Fruit fly (Drosophila melanogaster) whole organism, embryonic: ENCODE measurements around the gene CG5776.

Source experiments
- Aef1 ChIP-seq: fragments of 200-800 bp; sonication (Bioruptor generic); IDR thresholded peaks from 3 replicates; pipeline ENCODE4 v1.3.6; 2022; ENCODE audit warnings: missing biosample characterization, missing genetic modification characterization
- BEAF-32 ChIP-seq: fragments of 200-800 bp; sonication (Bioruptor generic); optimal IDR thresholded peaks from 3 replicates; lab custom pipeline; 2017; ENCODE audit warnings: missing biosample characterization, missing genetic modification characterization, mild to moderate bottlenecking, moderate library complexity, missing genetic modification reagents
- Bdp1 ChIP-seq: fragments of 200-800 bp; sonication (Bioruptor generic); optimal IDR thresholded peaks from 3 replicates; lab custom pipeline; 2016; ENCODE audit warnings: missing biosample characterization, missing genetic modification characterization
- Blimp-1 ChIP-seq: fragments of 200-800 bp; sonication (Bioruptor generic); optimal IDR thresholded peaks from 3 replicates; lab custom pipeline; 2018; ENCODE audit warnings: missing biosample characterization, missing genetic modification characterization, mild to moderate bottlenecking, moderate library complexity, missing genetic modification reagents
- CG10209 ChIP-seq: fragments of 200-800 bp; sonication (Bioruptor generic); optimal IDR thresholded peaks from 3 replicates; lab custom pipeline; 2017; ENCODE audit warnings: missing biosample characterization, mild to moderate bottlenecking, missing genetic modification characterization, missing genetic modification reagents
- CG10543 ChIP-seq: fragments of 200-800 bp; sonication (Bioruptor generic); optimal IDR thresholded peaks from 3 replicates; lab custom pipeline; 2017; ENCODE audit warnings: missing biosample characterization, mild to moderate bottlenecking, missing genetic modification characterization, moderate library complexity
- CG13894 ChIP-seq: fragments of 200-800 bp; sonication (Bioruptor generic); optimal IDR thresholded peaks from 3 replicates; lab custom pipeline; 2018; ENCODE audit warnings: missing biosample characterization, mild to moderate bottlenecking, missing genetic modification characterization, moderate library complexity
- CG14710 ChIP-seq: fragments of 200-800 bp; sonication (Bioruptor generic); optimal IDR thresholded peaks from 3 replicates; lab custom pipeline; 2019; ENCODE audit warnings: missing biosample characterization, mild to moderate bottlenecking, missing genetic modification characterization, moderate library complexity
- CG15479 ChIP-seq: fragments of 200-800 bp; sonication (Bioruptor generic); optimal IDR thresholded peaks from 3 replicates; lab custom pipeline; 2019; ENCODE audit warnings: missing biosample characterization, mild to moderate bottlenecking, missing genetic modification characterization, moderate library complexity
- CG15514 ChIP-seq: fragments of 200-800 bp; sonication (Bioruptor generic); optimal IDR thresholded peaks from 3 replicates; lab custom pipeline; 2017; ENCODE audit warnings: missing biosample characterization, missing genetic modification characterization, mild to moderate bottlenecking, moderate library complexity, missing genetic modification reagents
- CG1603 ChIP-seq: fragments of 200-800 bp; sonication (Bioruptor generic); optimal IDR thresholded peaks from 2 replicates; lab custom pipeline; 2019; ENCODE audit warnings: missing biosample characterization, mild to moderate bottlenecking, missing genetic modification characterization, moderate library complexity
- CG18476 ChIP-seq: fragments of 200-800 bp; sonication (Bioruptor generic); optimal IDR thresholded peaks from 2 replicates; lab custom pipeline; 2016; ENCODE audit warnings: missing biosample characterization, mild to moderate bottlenecking, missing genetic modification characterization
- CG2199 ChIP-seq: fragments of 200-800 bp; sonication (Bioruptor generic); IDR thresholded peaks from 3 replicates; pipeline ENCODE4 v1.3.6; 2022; ENCODE audit warnings: missing biosample characterization, missing genetic modification characterization
- CG31441 ChIP-seq: fragments of 200-800 bp; sonication (Bioruptor generic); IDR thresholded peaks from 2 replicates; pipeline ENCODE4 v1.3.6; 2022; ENCODE audit warnings: missing biosample characterization, missing genetic modification characterization
- CG3163 ChIP-seq: fragments of 200-800 bp; sonication (Bioruptor generic); optimal IDR thresholded peaks from 3 replicates; lab custom pipeline; 2016; ENCODE audit warnings: missing biosample characterization, missing genetic modification characterization
- CG4730 ChIP-seq: fragments of 200-800 bp; sonication (Bioruptor generic); IDR thresholded peaks from 2 replicates; pipeline ENCODE4 v1.3.6; 2022; ENCODE audit warnings: missing biosample characterization, missing genetic modification characterization
- CG7839 ChIP-seq: fragments of 200-800 bp; sonication (Bioruptor generic); optimal IDR thresholded peaks from 3 replicates; lab custom pipeline; 2018; ENCODE audit warnings: missing biosample characterization, mild to moderate bottlenecking, missing genetic modification characterization, moderate library complexity
- CG7987 ChIP-seq: fragments of 200-800 bp; sonication (Bioruptor generic); optimal IDR thresholded peaks from 2 replicates; lab custom pipeline; 2018; ENCODE audit warnings: missing biosample characterization, mild to moderate bottlenecking, missing genetic modification characterization, moderate library complexity
- CG8944 ChIP-seq: fragments of 200-800 bp; sonication (Bioruptor generic); optimal IDR thresholded peaks from 3 replicates; lab custom pipeline; 2016; ENCODE audit warnings: missing biosample characterization, missing genetic modification characterization
- D ChIP-seq, 2 experiments: fragments of 200-800 bp in 1 of 2; fragments of >200 bp in 1 of 2; sonication (Bioruptor generic) in 1 of 2; optimal IDR thresholded peaks; 2 replicates in 1 of 2; 3 replicates in 1 of 2; lab custom pipeline; 2017; ENCODE audit warnings: mild to moderate bottlenecking in 1 of 2, missing biosample characterization in 1 of 2, missing genetic modification characterization in 1 of 2, missing genetic modification reagents in 1 of 2
- Deaf1 ChIP-seq: fragments of 200-800 bp; optimal IDR thresholded peaks from 3 replicates; lab custom pipeline; 2019; ENCODE audit warnings: missing biosample characterization, mild to moderate bottlenecking, missing genetic modification characterization, moderate library complexity
- Dip2 ChIP-seq: fragments of 200-800 bp; sonication (Bioruptor generic); IDR thresholded peaks from 2 replicates; pipeline ENCODE4 v1.3.6; 2022; ENCODE audit warnings: missing biosample characterization, missing genetic modification characterization
- Jarid2 ChIP-seq: fragments of 200-800 bp; sonication (Bioruptor generic); optimal IDR thresholded peaks from 3 replicates; lab custom pipeline; 2017; ENCODE audit warnings: mild to moderate bottlenecking, missing biosample characterization, missing genetic modification reagents, missing genetic modification characterization
- Mad ChIP-seq: fragments of 200-800 bp; sonication (Bioruptor generic); optimal IDR thresholded peaks from 2 replicates; lab custom pipeline; 2016; ENCODE audit warnings: missing biosample characterization, missing genetic modification characterization
- Nf-YC ChIP-seq: fragments of 200-800 bp; optimal IDR thresholded peaks from 3 replicates; lab custom pipeline; 2019; ENCODE audit warnings: missing biosample characterization, mild to moderate bottlenecking, missing genetic modification characterization, moderate library complexity
- Opbp ChIP-seq: fragments of 200-800 bp; sonication (Bioruptor generic); IDR thresholded peaks from 3 replicates; pipeline ENCODE4 v1.3.6; 2022; ENCODE audit warnings: missing biosample characterization, missing genetic modification characterization; ENCODE audit not compliant: partially characterized antibody
- Scr ChIP-seq: fragments of 200-800 bp; sonication (Bioruptor generic); IDR thresholded peaks from 2 replicates; pipeline ENCODE4 v1.3.6; 2022; ENCODE audit warnings: missing biosample characterization, missing genetic modification characterization; ENCODE audit not compliant: partially characterized antibody
- Spps ChIP-seq: fragments of 200-800 bp; sonication (Bioruptor generic); optimal IDR thresholded peaks from 2 replicates; lab custom pipeline; 2018; ENCODE audit warnings: missing biosample characterization, mild to moderate bottlenecking, missing genetic modification characterization
- Trl ChIP-seq, 3 experiments: fragments of >200 bp in 2 of 3; fragments of 200-800 bp in 1 of 3; sonication (Bioruptor generic) in 1 of 3; optimal IDR thresholded peaks; 2 replicates in 1 of 3; 3 replicates in 2 of 3; lab custom pipeline; 2016 to 2017; ENCODE audit warnings: missing biosample characterization in 1 of 3, missing genetic modification characterization in 1 of 3
- YL-1 ChIP-seq: fragments of 200-800 bp; sonication (Bioruptor generic); optimal IDR thresholded peaks from 3 replicates; lab custom pipeline; 2017; ENCODE audit warnings: missing biosample characterization, mild to moderate bottlenecking, missing genetic modification characterization
- dan ChIP-seq: fragments of 200-800 bp; sonication (Bioruptor generic); IDR thresholded peaks from 2 replicates; pipeline ENCODE4 v1.3.6; 2022; ENCODE audit warnings: missing biosample characterization, missing genetic modification characterization
- dati ChIP-seq: fragments of 200-800 bp; sonication (Bioruptor generic); IDR thresholded peaks from 2 replicates; pipeline ENCODE4 v1.3.6; 2022; ENCODE audit warnings: missing biosample characterization, missing genetic modification characterization
- ems ChIP-seq: fragments of 200-800 bp; sonication (Bioruptor generic); optimal IDR thresholded peaks from 3 replicates; lab custom pipeline; 2016; ENCODE audit warnings: missing biosample characterization, missing genetic modification characterization
- esg ChIP-seq: fragments of 200-800 bp; sonication (Bioruptor generic); conservative IDR thresholded peaks from 2 replicates; pipeline ENCODE4 v1.3.6; 2022; ENCODE audit warnings: missing biosample characterization, missing genetic modification characterization
- fd64A ChIP-seq: fragments of 200-800 bp; sonication (Bioruptor generic); optimal IDR thresholded peaks from 3 replicates; lab custom pipeline; 2018; ENCODE audit warnings: missing biosample characterization, mild to moderate bottlenecking, missing genetic modification characterization
- jigr1 ChIP-seq: fragments of 200-800 bp; sonication (Bioruptor generic); IDR thresholded peaks from 3 replicates; pipeline ENCODE4 v1.3.6; 2022; ENCODE audit warnings: missing biosample characterization, missing genetic modification characterization
- kni ChIP-seq: fragments of 200-800 bp; sonication (Bioruptor generic); optimal IDR thresholded peaks from 3 replicates; lab custom pipeline; 2017; ENCODE audit warnings: mild to moderate bottlenecking, missing biosample characterization, missing genetic modification reagents, missing genetic modification characterization
- pho ChIP-seq: fragments of 200-800 bp; sonication (Bioruptor generic); optimal IDR thresholded peaks from 2 replicates; lab custom pipeline; 2016; ENCODE audit warnings: missing biosample characterization, missing genetic modification characterization
- pzg ChIP-seq: fragments of 200-800 bp; sonication (Bioruptor generic); optimal IDR thresholded peaks from 3 replicates; lab custom pipeline; 2018; ENCODE audit warnings: missing biosample characterization, mild to moderate bottlenecking, missing genetic modification characterization, moderate library complexity
- ranshi ChIP-seq: fragments of 200-800 bp; sonication (Bioruptor generic); IDR thresholded peaks from 2 replicates; pipeline ENCODE4 v1.3.6; 2022; ENCODE audit warnings: missing biosample characterization, missing genetic modification characterization
- salm ChIP-seq: fragments of 200-800 bp; sonication (Bioruptor generic); optimal IDR thresholded peaks from 2 replicates; lab custom pipeline; 2018; ENCODE audit warnings: missing biosample characterization, mild to moderate bottlenecking, missing genetic modification characterization
- sqz ChIP-seq: fragments of 200-800 bp; sonication (Bioruptor generic); optimal IDR thresholded peaks from 3 replicates; lab custom pipeline; 2018; ENCODE audit warnings: missing biosample characterization, mild to moderate bottlenecking, missing genetic modification characterization
- sr ChIP-seq: fragments of 200-800 bp; sonication (Bioruptor generic); IDR thresholded peaks from 3 replicates; pipeline ENCODE4 v1.3.6; 2022; ENCODE audit warnings: missing biosample characterization, missing genetic modification characterization
- stwl ChIP-seq: fragments of 200-800 bp; sonication (Bioruptor generic); optimal IDR thresholded peaks from 3 replicates; lab custom pipeline; 2018; ENCODE audit warnings: missing biosample characterization, mild to moderate bottlenecking, missing genetic modification characterization, moderate library complexity
- tio ChIP-seq: fragments of 200-800 bp; sonication (Bioruptor generic); optimal IDR thresholded peaks from 2 replicates; lab custom pipeline; 2017; ENCODE audit warnings: missing biosample characterization, missing genetic modification characterization, inconsistent platforms
- tll ChIP-seq, 2 experiments: fragments of 200-800 bp in 1 of 2; fragments of >200 bp in 1 of 2; sonication (Bioruptor generic) in 1 of 2; optimal IDR thresholded peaks; 2 replicates each; lab custom pipeline; 2017 to 2019; ENCODE audit warnings: missing biosample characterization in 2 of 2, missing genetic modification characterization in 2 of 2, mild to moderate bottlenecking in 1 of 2, moderate library complexity in 1 of 2
- tna ChIP-seq: fragments of 200-800 bp; sonication (Bioruptor generic); IDR thresholded peaks from 2 replicates; pipeline ENCODE4 v1.3.6; 2022; ENCODE audit warnings: missing biosample characterization, missing genetic modification characterization; ENCODE audit not compliant: partially characterized antibody
- twi ChIP-seq: fragments of 200-800 bp; optimal IDR thresholded peaks from 2 replicates; lab custom pipeline; 2019; ENCODE audit warnings: missing biosample characterization, mild to moderate bottlenecking, missing genetic modification characterization, moderate library complexity
- zen ChIP-seq: fragments of 200-800 bp; sonication (Bioruptor generic); optimal IDR thresholded peaks from 3 replicates; lab custom pipeline; 2018; ENCODE audit warnings: missing biosample characterization, mild to moderate bottlenecking, missing genetic modification characterization, moderate library complexity

CG5776 gene

DNA sequence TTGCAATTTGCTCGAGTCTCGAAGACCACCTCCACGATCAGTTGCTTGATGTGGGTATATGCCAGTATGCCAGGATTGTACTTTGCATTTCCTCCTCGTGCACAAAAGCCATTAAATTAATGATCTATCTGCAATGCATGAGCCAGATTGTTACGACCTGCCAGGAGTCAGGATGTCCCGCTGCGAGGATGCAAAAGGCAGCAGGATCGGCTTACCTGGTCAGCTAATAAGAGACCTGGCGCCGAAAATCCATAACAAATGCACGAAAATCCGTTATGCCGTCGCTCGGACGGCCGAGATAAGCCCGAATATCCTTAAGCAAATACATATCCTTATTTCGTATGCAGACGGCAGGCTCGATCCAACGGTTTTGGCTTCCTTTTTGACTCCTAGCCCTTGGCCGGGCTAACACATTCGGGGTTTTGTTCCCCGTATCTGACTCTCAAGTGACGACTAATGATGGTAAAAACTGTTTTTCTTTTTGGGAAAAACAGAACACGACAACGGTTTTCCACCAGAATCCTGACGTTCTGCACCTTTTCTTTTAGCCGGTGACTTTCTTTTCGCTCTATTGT is 38.2 kb downstream of the CG5776 start:
- TF ChIP-seq tna (GFP tag; lab: Robert Waterston, UW) (no peak), CG8944 (GFP tag; lab: Kevin White, UChicago) (no peak), D (optimal IDR thresholded peaks at IDR 0.05; lab: Kevin White, UChicago) (peak; percentile 82), D (GFP tag; optimal IDR thresholded peaks at IDR 0.05; lab: Kevin White, UChicago) (no peak), Spps (no peak), Mad (GFP tag; lab: Kevin White, UChicago) (no peak), salm (no peak), CG2199 (GFP tag; lab: Robert Waterston, UW) (no peak), tll (GFP tag; optimal IDR thresholded peaks at IDR 0.05; lab: Kevin White, UChicago) (peak in 1 of 2 experiments; percentile 98), CG7987 (GFP tag; lab: Kevin White, UChicago) (no peak), CG15479 (peak; percentile 80), Bdp1 (no peak), Jarid2 (GFP tag; lab: Kevin White, UChicago) (no peak), Blimp-1 (GFP tag; lab: Kevin White, UChicago) (no peak), dan (GFP tag; lab: Robert Waterston, UW) (no peak), jigr1 (GFP tag; lab: Robert Waterston, UW) (no peak), zen (peak; percentile 97), CG10543 (GFP tag; lab: Kevin White, UChicago) (no peak), CG10209 (GFP tag; lab: Kevin White, UChicago) (no peak), kni (no peak), CG3163 (GFP tag; lab: Kevin White, UChicago) (no peak), twi (tag; lab: Kevin White, UChicago) (no peak), ems (GFP tag; lab: Kevin White, UChicago) (no peak), pzg (GFP tag; lab: Kevin White, UChicago) (no peak), fd64A (GFP tag; lab: Kevin White, UChicago) (no peak)

DNA sequence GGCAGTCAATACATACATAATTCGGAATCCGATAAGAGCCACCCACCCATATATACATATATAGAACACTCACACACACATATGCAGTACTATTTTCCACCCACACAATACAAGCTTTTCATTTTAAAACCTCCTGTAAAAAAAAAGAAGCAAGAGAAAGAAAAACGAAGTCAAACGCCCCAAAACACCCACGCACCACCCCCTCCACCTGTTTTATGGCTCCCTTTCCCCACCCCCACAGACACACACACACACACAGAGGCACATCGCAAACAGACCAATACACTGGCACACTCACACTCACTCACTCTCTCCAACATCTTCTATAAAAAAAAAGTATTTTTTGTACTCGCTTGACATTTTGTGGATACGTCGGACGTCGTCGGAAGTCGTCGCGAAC is 46.9 kb downstream of the CG5776 start:
- peak; percentile 88 for TF ChIP-seq sr (GFP tag; lab: Robert Waterston, UW)
- TF ChIP-seq esg, result no peak
- no peak for TF ChIP-seq dati (GFP tag; lab: Robert Waterston, UW)
- no peak for TF ChIP-seq CG15514 (GFP tag; lab: Kevin White, UChicago)
- TF ChIP-seq CG18476 (GFP tag; lab: Kevin White, UChicago), result no peak
- TF ChIP-seq CG31441 (GFP tag; lab: Robert Waterston, UW), result no peak
- no peak for TF ChIP-seq CG7839 (tag; lab: Kevin White, UChicago)
- no peak for TF ChIP-seq YL-1 (GFP tag; lab: Kevin White, UChicago)
- no peak for TF ChIP-seq Scr (GFP tag; lab: Robert Waterston, UW)
- TF ChIP-seq tio (GFP tag; lab: Kevin White, UChicago), result no peak
- no peak for TF ChIP-seq Aef1 (GFP tag; lab: Robert Waterston, UW)
- peak; percentile 85 for TF ChIP-seq Nf-YC
- peak; percentile 71 for TF ChIP-seq Deaf1 (tag; lab: Kevin White, UChicago)
- TF ChIP-seq CG1603 (tag; lab: Kevin White, UChicago), result no peak
- peak; percentile 19 for TF ChIP-seq sqz (GFP tag; lab: Kevin White, UChicago)
- TF ChIP-seq Opbp (GFP tag; lab: Robert Waterston, UW), result 0 out of 3 replicates have a peak, but pooled peaks have one; percentile 29
- TF ChIP-seq pho (GFP tag; lab: Kevin White, UChicago), result no peak
- TF ChIP-seq Trl (optimal IDR thresholded peaks at IDR 0.05; lab: Kevin White, UChicago), result peak in 1 of 2 experiments; percentile 7
- TF ChIP-seq Trl (GFP tag; optimal IDR thresholded peaks at IDR 0.05; lab: Kevin White, UChicago), result no peak
- TF ChIP-seq CG13894, result no peak
- no peak for TF ChIP-seq BEAF-32 (GFP tag; lab: Kevin White, UChicago)
- no peak for TF ChIP-seq CG14710 (tag; lab: Kevin White, UChicago)
- TF ChIP-seq CG4730 (GFP tag; lab: Robert Waterston, UW), result no peak
- TF ChIP-seq Dip2 (GFP tag; lab: Robert Waterston, UW), result no peak
- no peak for TF ChIP-seq stwl (tag; lab: Kevin White, UChicago)
- no peak for TF ChIP-seq ranshi (GFP tag; lab: Robert Waterston, UW)
